Fruit fly (Drosophila melanogaster): ENCODE results near the gene CG32462.

DNA sequence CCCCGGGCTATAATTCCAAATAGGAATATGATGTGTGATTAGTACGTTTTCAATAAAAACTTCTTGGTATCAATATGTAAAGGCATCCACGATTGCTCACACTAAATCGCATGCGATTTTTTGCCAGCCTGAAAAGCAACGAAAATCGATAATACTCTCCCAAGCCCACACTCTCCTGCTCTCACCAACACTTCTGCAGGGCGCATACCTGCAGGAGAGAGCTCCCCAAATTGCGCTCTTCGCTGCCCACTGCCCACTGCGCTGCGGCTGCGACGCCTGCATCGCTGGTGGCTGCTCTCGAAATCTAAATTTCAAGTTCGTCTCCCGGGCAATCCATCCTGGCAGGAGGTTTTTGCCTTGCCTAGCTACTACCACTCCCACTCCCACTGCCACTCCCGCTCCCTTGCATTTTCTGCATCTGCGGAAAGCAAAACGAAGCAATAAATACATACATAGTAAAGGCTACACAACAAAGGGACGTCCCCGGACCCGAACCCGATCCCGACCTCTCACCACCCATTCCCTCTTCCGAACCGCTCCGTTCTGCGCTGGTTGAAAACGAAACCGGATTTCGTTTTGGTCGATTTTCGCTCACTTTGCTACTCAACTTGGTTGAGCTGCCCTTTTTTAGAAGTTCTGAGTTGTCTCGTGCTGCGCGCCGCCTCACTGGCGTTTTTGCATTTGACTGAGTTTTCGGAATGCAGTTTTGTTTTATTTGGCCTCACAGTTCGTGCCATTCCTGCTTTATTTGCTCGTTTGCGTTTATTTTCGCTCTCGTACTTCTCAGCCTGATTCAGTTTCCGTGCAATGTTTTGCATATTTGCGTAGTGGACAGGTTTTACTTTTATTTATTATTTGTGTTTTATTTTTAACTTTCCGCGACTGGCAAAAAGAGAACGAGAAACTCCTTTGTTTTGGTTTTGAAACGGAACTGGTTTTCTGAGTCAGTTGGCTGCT is 1.9 kb downstream of the CG32462 start:
- TF ChIP-seq vri (GFP tag; optimal IDR thresholded peaks at IDR 0.05) (peak; percentile 63), dac (GFP tag; optimal IDR thresholded peaks at IDR 0.05) (no peak), CG7368 (GFP tag; optimal IDR thresholded peaks at IDR 0.05) (peak; percentile 52), CG16779 (tag; optimal IDR thresholded peaks at IDR 0.05) (peak; percentile 84), fd85E (GFP tag; optimal IDR thresholded peaks at IDR 0.05) (peak; percentile 41), cyc (GFP tag; optimal IDR thresholded peaks at IDR 0.05) (no peak), Eip93F (GFP tag; optimal IDR thresholded peaks at IDR 0.05) (peak; percentile 14), fd59A (GFP tag; optimal IDR thresholded peaks at IDR 0.05) (peak; percentile 61), spab (GFP tag; optimal IDR thresholded peaks at IDR 0.05) (peak; percentile 92), lz (GFP tag; optimal IDR thresholded peaks at IDR 0.05) (peak; percentile 11)
